Worm (Caenorhabditis elegans): Measurements from ENCODE around the gene W03B1.5.

The W03B1.5 gene

ce11 chrIV:4369116-4369515 is 20.9 kb downstream of the W03B1.5 start:
- TF ChIP-seq ztf-23 (GFP tag; IDR thresholded peaks at IDR 0.05) (no peak), T22C8.4 (GFP tag; IDR thresholded peaks at IDR 0.05) (no peak)

- no peak for TF ChIP-seq cog-1 (tag; optimal IDR thresholded peaks at IDR 0.05)
- no peak for TF ChIP-seq ztf-29 (GFP tag; IDR thresholded peaks at IDR 0.05)
- TF ChIP-seq tab-1 (GFP tag; IDR thresholded peaks at IDR 0.05): no peak
- 0 out of 2 replicates have a peak, but pooled peaks have one; percentile 34 for TF ChIP-seq T22C8.4 (GFP tag; IDR thresholded peaks at IDR 0.05)
Measured at ce11 chrIV:4386351-4386750, 38.1 kb downstream of the W03B1.5 start, which contains the start of gene tald-1. tald-1 (plus strand) TSS chrIV:4386651.

- no peak for TF ChIP-seq tab-1 (GFP tag; IDR thresholded peaks at IDR 0.05)
- TF ChIP-seq T22C8.4 (GFP tag; IDR thresholded peaks at IDR 0.05): 0 out of 2 replicates have a peak, but pooled peaks have one; percentile 41
- peak; percentile 67 for TF ChIP-seq cog-1 (tag; optimal IDR thresholded peaks at IDR 0.05)
- TF ChIP-seq ref-1 (GFP tag; conservative IDR thresholded peaks at IDR 0.05): no peak
- TF ChIP-seq med-1 (GFP tag; optimal IDR thresholded peaks at IDR 0.05; ENCODE audit: insufficient read depth): no peak
- TF ChIP-seq ztf-29 (GFP tag; IDR thresholded peaks at IDR 0.05): no peak
- TF ChIP-seq flt-1 (GFP tag; IDR thresholded peaks at IDR 0.05): peak; percentile 84
- peak; percentile 91 for TF ChIP-seq ztf-23 (GFP tag; IDR thresholded peaks at IDR 0.05)
- peak; percentile 69; the same call in 1 of the 2 replicates for TF ChIP-seq klf-2 (GFP tag; conservative IDR thresholded peaks at IDR 0.05)
Measured at ce11 chrIV:4390438-4390894, 42.2 kb downstream of the W03B1.5 start, which contains the start of the genes rpl-7A and set-21. rpl-7A (minus strand) TSS chrIV:4390590. set-21 (plus strand) TSS chrIV:4390844.

ce11 chrIV:4393488-4393887 is 45.2 kb downstream of the W03B1.5 start:
- TF ChIP-seq T22C8.4 (GFP tag; IDR thresholded peaks at IDR 0.05) (no peak), ztf-23 (GFP tag; IDR thresholded peaks at IDR 0.05) (no peak), ztf-29 (GFP tag; IDR thresholded peaks at IDR 0.05) (no peak), tab-1 (GFP tag; IDR thresholded peaks at IDR 0.05) (no peak), med-1 (GFP tag; optimal IDR thresholded peaks at IDR 0.05; ENCODE audit: insufficient read depth) (no peak), cog-1 (tag; optimal IDR thresholded peaks at IDR 0.05) (no peak), ref-1 (GFP tag; conservative IDR thresholded peaks at IDR 0.05) (no peak), klf-2 (GFP tag; conservative IDR thresholded peaks at IDR 0.05) (no peak), flt-1 (GFP tag; IDR thresholded peaks at IDR 0.05) (no peak)

- no peak for TF ChIP-seq cog-1 (tag; optimal IDR thresholded peaks at IDR 0.05)
- no peak for TF ChIP-seq ref-1 (GFP tag; conservative IDR thresholded peaks at IDR 0.05)
- no peak for TF ChIP-seq flt-1 (GFP tag; IDR thresholded peaks at IDR 0.05)
- no peak for TF ChIP-seq T22C8.4 (GFP tag; IDR thresholded peaks at IDR 0.05)
- TF ChIP-seq tab-1 (GFP tag; IDR thresholded peaks at IDR 0.05): no peak
- no peak for TF ChIP-seq ztf-29 (GFP tag; IDR thresholded peaks at IDR 0.05)
- TF ChIP-seq ztf-23 (GFP tag; IDR thresholded peaks at IDR 0.05): no peak
- TF ChIP-seq med-1 (GFP tag; optimal IDR thresholded peaks at IDR 0.05; ENCODE audit: insufficient read depth): no peak
- no peak for TF ChIP-seq klf-2 (GFP tag; conservative IDR thresholded peaks at IDR 0.05)
Measured at ce11 chrIV:4393942-4394460, 45.8 kb downstream of the W03B1.5 start, which contains the start of gene ell-1. ell-1 (plus strand) TSS chrIV:4394410.

ce11 chrIV:4395555-4395954 is 47.3 kb downstream of the W03B1.5 start:
- TF ChIP-seq ref-1 (GFP tag; conservative IDR thresholded peaks at IDR 0.05) (no peak), klf-2 (GFP tag; conservative IDR thresholded peaks at IDR 0.05) (no peak), T22C8.4 (GFP tag; IDR thresholded peaks at IDR 0.05) (no peak), tab-1 (GFP tag; IDR thresholded peaks at IDR 0.05) (no peak), ztf-23 (GFP tag; IDR thresholded peaks at IDR 0.05) (no peak), cog-1 (tag; optimal IDR thresholded peaks at IDR 0.05) (no peak), med-1 (GFP tag; optimal IDR thresholded peaks at IDR 0.05; ENCODE audit: insufficient read depth) (no peak), ztf-29 (GFP tag; IDR thresholded peaks at IDR 0.05) (no peak), flt-1 (GFP tag; IDR thresholded peaks at IDR 0.05) (no peak)

ce11 chrIV:4396052-4396821 is 48.0 kb downstream of the W03B1.5 start:
- TF ChIP-seq flt-1 (GFP tag; IDR thresholded peaks at IDR 0.05) (no peak), tab-1 (GFP tag; IDR thresholded peaks at IDR 0.05) (no peak), T22C8.4 (GFP tag; IDR thresholded peaks at IDR 0.05) (no peak), ref-1 (GFP tag; conservative IDR thresholded peaks at IDR 0.05) (no peak), klf-2 (GFP tag; conservative IDR thresholded peaks at IDR 0.05) (no peak), cog-1 (tag; optimal IDR thresholded peaks at IDR 0.05) (no peak), med-1 (GFP tag; optimal IDR thresholded peaks at IDR 0.05; ENCODE audit: insufficient read depth) (no peak), ztf-29 (GFP tag; IDR thresholded peaks at IDR 0.05) (no peak), ztf-23 (GFP tag; IDR thresholded peaks at IDR 0.05) (no peak)

ce11 chrIV:4397111-4397510 is 48.9 kb downstream of the W03B1.5 start:
- TF ChIP-seq ref-1 (GFP tag; conservative IDR thresholded peaks at IDR 0.05) (no peak), cog-1 (tag; optimal IDR thresholded peaks at IDR 0.05) (no peak), klf-2 (GFP tag; conservative IDR thresholded peaks at IDR 0.05) (no peak), flt-1 (GFP tag; IDR thresholded peaks at IDR 0.05) (no peak), ztf-29 (GFP tag; IDR thresholded peaks at IDR 0.05) (no peak), ztf-23 (GFP tag; IDR thresholded peaks at IDR 0.05) (no peak), tab-1 (GFP tag; IDR thresholded peaks at IDR 0.05) (no peak), med-1 (GFP tag; optimal IDR thresholded peaks at IDR 0.05; ENCODE audit: insufficient read depth) (no peak)

- TF ChIP-seq ztf-23 (GFP tag; IDR thresholded peaks at IDR 0.05) (no peak), med-1 (GFP tag; optimal IDR thresholded peaks at IDR 0.05; ENCODE audit: insufficient read depth) (no peak), T22C8.4 (GFP tag; IDR thresholded peaks at IDR 0.05) (no peak), ztf-29 (GFP tag; IDR thresholded peaks at IDR 0.05) (no peak), tab-1 (GFP tag; IDR thresholded peaks at IDR 0.05) (no peak), cog-1 (tag; optimal IDR thresholded peaks at IDR 0.05) (no peak), flt-1 (GFP tag; IDR thresholded peaks at IDR 0.05) (no peak), ref-1 (GFP tag; conservative IDR thresholded peaks at IDR 0.05) (no peak), klf-2 (GFP tag; conservative IDR thresholded peaks at IDR 0.05) (no peak)
Measured at ce11 chrIV:4397586-4397985, 49.3 kb downstream of the W03B1.5 start.

Data from whole organism, midembryonic.